Worm (Caenorhabditis elegans) whole organism, L4 larva: ENCODE data around the gene Y105C5B.20.

Source experiments
- F44E2.7 ChIP-seq: fragments of 200-800 bp; sonication (Bioruptor generic); IDR thresholded peaks from 2 replicates; pipeline ENCODE4 v2.1.2; 2022; ENCODE audit warnings: missing genetic modification characterization, missing compliant biosample characterization
- F49E8.2 ChIP-seq: sonication (generic microtip); optimal IDR thresholded peaks from 2 replicates; lab custom pipeline; 2016; ENCODE audit warnings: missing compliant biosample characterization, mild to moderate bottlenecking, missing genetic modification characterization, borderline replicate concordance
- ZK546.5 ChIP-seq, 2 experiments: sonication (generic microtip); optimal IDR thresholded peaks; 2 replicates each; lab custom pipeline; 2017; ENCODE audit warnings: missing biosample characterization in 2 of 2, missing genetic modification characterization in 2 of 2
- aha-1 ChIP-seq: fragments of 150-350 bp; peaks from one replicate; lab custom pipeline; 2014; ENCODE audit warnings: missing biosample characterization, missing genetic modification characterization
- aly-2 ChIP-seq: sonication (generic microtip); optimal IDR thresholded peaks from 2 replicates; lab custom pipeline; 2018; ENCODE audit warnings: missing biosample characterization, missing genetic modification characterization
- ama-1 ChIP-seq: fragments of 150-350 bp; optimal IDR thresholded peaks from 2 replicates; lab custom pipeline; 2014; ENCODE audit warnings: inconsistent platforms, mixed read lengths
- attf-4 ChIP-seq: sonication (generic microtip); optimal IDR thresholded peaks from 3 replicates; lab custom pipeline; 2017; ENCODE audit warnings: missing biosample characterization, missing genetic modification characterization
- ceh-20 ChIP-seq: fragments of 200-800 bp; sonication (Bioruptor generic); IDR thresholded peaks from 2 replicates; pipeline ENCODE4 v1.3.6; 2022; ENCODE audit warnings: missing genetic modification reagents, missing genetic modification characterization, missing compliant biosample characterization
- ceh-28 ChIP-seq: fragments of 150-350 bp; optimal IDR thresholded peaks from 2 replicates; lab custom pipeline; 2014; ENCODE audit warnings: missing biosample characterization, missing genetic modification reagents, missing genetic modification characterization
- ceh-82 ChIP-seq: sonication (generic microtip); optimal IDR thresholded peaks from 2 replicates; lab custom pipeline; 2017; ENCODE audit warnings: missing biosample characterization, missing genetic modification characterization
- cey-2 ChIP-seq: sonication (generic microtip); optimal IDR thresholded peaks from 3 replicates; lab custom pipeline; 2017; ENCODE audit warnings: missing genetic modification characterization, mild to moderate bottlenecking, missing compliant biosample characterization, antibody characterized with exemption, borderline replicate concordance; ENCODE audit not compliant: insufficient read depth
- daf-19 ChIP-seq: fragments of 200-800 bp; sonication (Bioruptor generic); conservative IDR thresholded peaks from 2 replicates; pipeline ENCODE4 v1.3.6; 2022; ENCODE audit warnings: missing genetic modification characterization, missing compliant biosample characterization
- daf-8 ChIP-seq: fragments of 200-800 bp; sonication (Bioruptor generic); IDR thresholded peaks from 2 replicates; pipeline ENCODE4 v1.3.6; 2022; ENCODE audit warnings: missing genetic modification characterization, missing compliant biosample characterization
- dmd-6 ChIP-seq: fragments of 200-800 bp; sonication (Bioruptor generic); IDR thresholded peaks from 2 replicates; pipeline ENCODE4 v1.3.6; 2022; ENCODE audit warnings: missing genetic modification reagents, missing genetic modification characterization, missing compliant biosample characterization
- dve-1 ChIP-seq: sonication (generic microtip); optimal IDR thresholded peaks from 2 replicates; lab custom pipeline; 2017; ENCODE audit warnings: antibody characterized with exemption, mild to moderate bottlenecking, missing genetic modification characterization, missing compliant biosample characterization; ENCODE audit not compliant: insufficient read depth
- lin-1 ChIP-seq: fragments of 200-800 bp; sonication (Bioruptor generic); IDR thresholded peaks from 2 replicates; pipeline ENCODE4 v1.3.6; 2022; ENCODE audit warnings: missing genetic modification reagents, missing genetic modification characterization, missing compliant biosample characterization
- madf-5 ChIP-seq, 2 experiments: fragments of 200-800 bp; sonication (Bioruptor generic); IDR thresholded peaks; 2 replicates each; pipeline ENCODE4 v1.3.6; 2022; ENCODE audit warnings: missing compliant biosample characterization in 2 of 2, missing genetic modification characterization in 2 of 2
- nhr-42 ChIP-seq: fragments of 200-800 bp; sonication (Bioruptor generic); IDR thresholded peaks from 2 replicates; pipeline ENCODE4 v1.3.6; 2022; ENCODE audit warnings: missing genetic modification characterization, missing compliant biosample characterization
- set-16 ChIP-seq: fragments of 200-800 bp; sonication (Bioruptor generic); IDR thresholded peaks from 2 replicates; pipeline ENCODE4 v1.3.6; 2022; ENCODE audit warnings: missing genetic modification reagents, missing genetic modification characterization, missing compliant biosample characterization
- snpc-1.2 ChIP-seq: fragments of 200-800 bp; sonication (Bioruptor generic); IDR thresholded peaks from 2 replicates; pipeline ENCODE4 v1.3.6; 2022; ENCODE audit warnings: missing genetic modification reagents, missing genetic modification characterization, missing compliant biosample characterization
- zip-11 ChIP-seq: fragments of 200-800 bp; sonication (Bioruptor generic); IDR thresholded peaks from 2 replicates; pipeline ENCODE4 v1.3.6; 2022; ENCODE audit warnings: missing genetic modification characterization, missing compliant biosample characterization

Y105C5B.20 gene

ce11 chrIV:15949995-15950394 is 44.4 kb downstream of the Y105C5B.20 start:
- TF ChIP-seq zip-11 (GFP tag; lab: Robert Waterston, UW) (no peak), cey-2 (tag; lab: Kevin White, UChicago) (no peak), F44E2.7 (GFP tag; lab: Robert Waterston, UW) (no peak), aha-1 (tag; lab: Kevin White, UChicago) (no peak), aly-2 (tag; lab: Kevin White, UChicago) (no peak), snpc-1.2 (peak; percentile 97), ama-1 (lab: Kevin White, UChicago) (no peak), dve-1 (tag; lab: Kevin White, UChicago) (no peak), madf-5 (GFP tag; IDR thresholded peaks at IDR 0.05; lab: Robert Waterston, UW) (no peak), ZK546.5 (tag; optimal IDR thresholded peaks at IDR 0.05; lab: Kevin White, UChicago) (no peak), F49E8.2 (tag; lab: Kevin White, UChicago) (no peak), dmd-6 (no peak), ceh-82 (tag; lab: Kevin White, UChicago) (no peak), set-16 (peak; percentile 25; the same call in 1 of the 2 replicates), attf-4 (tag; lab: Kevin White, UChicago) (no peak)

- TF ChIP-seq daf-8 (GFP tag; lab: Robert Waterston, UW) = no peak
- TF ChIP-seq ceh-28 (tag; lab: Kevin White, UChicago) = no peak
- no peak for TF ChIP-seq daf-19 (GFP tag; lab: Robert Waterston, UW)
- TF ChIP-seq aha-1 (tag; lab: Kevin White, UChicago) = peak; percentile 59
- no peak for TF ChIP-seq lin-1 (GFP tag; lab: Robert Waterston, UW)
- no peak for TF ChIP-seq nhr-42
- no peak for TF ChIP-seq ceh-20 (GFP tag; lab: Robert Waterston, UW)
These were observed 47.9 kb downstream of the Y105C5B.20 start, which contains the start of gene skr-10 for ce11 chrIV:15946507-15946906. Gene skr-10 (plus strand): TSS chrIV:15946807.
